Worm (Caenorhabditis elegans) whole organism, young adult: ENCODE data around the gene sand-1.

Source experiments
- F10E7.11 ChIP-seq: sonication (generic microtip); optimal IDR thresholded peaks from 2 replicates; lab custom pipeline; 2017; ENCODE audit warnings: mild to moderate bottlenecking, missing genetic modification characterization, moderate library complexity, missing compliant biosample characterization
- ama-1 ChIP-seq, 3 experiments: fragments of 150-350 bp in 1 of 3; sonication (generic microtip) in 2 of 3; optimal IDR thresholded peaks; 2 replicates each; lab custom pipeline; 2014 to 2018; ENCODE audit warnings: missing biosample characterization in 2 of 3, missing genetic modification characterization in 2 of 3, missing genetic modification reagents in 2 of 3
- ceh-40 ChIP-seq: fragments of 200-800 bp; sonication (Bioruptor generic); IDR thresholded peaks from 2 replicates; pipeline ENCODE4 v1.3.6; 2022; ENCODE audit warnings: missing genetic modification characterization, missing compliant biosample characterization
- ceh-58 ChIP-seq: fragments of 200-800 bp; sonication (Bioruptor generic); IDR thresholded peaks from 2 replicates; pipeline ENCODE4 v1.3.6; 2022; ENCODE audit warnings: missing genetic modification characterization, missing compliant biosample characterization
- egl-18 ChIP-seq: fragments of 200-800 bp; sonication (Bioruptor generic); IDR thresholded peaks from 2 replicates; pipeline ENCODE4 v1.3.6; 2022; ENCODE audit warnings: missing genetic modification reagents, missing genetic modification characterization, missing compliant biosample characterization
- zfh-2 ChIP-seq: fragments of 200-800 bp; sonication (Bioruptor generic); conservative IDR thresholded peaks from 2 replicates; pipeline ENCODE4 v1.3.6; 2022; ENCODE audit warnings: missing genetic modification reagents, missing genetic modification characterization, missing compliant biosample characterization

DNA sequence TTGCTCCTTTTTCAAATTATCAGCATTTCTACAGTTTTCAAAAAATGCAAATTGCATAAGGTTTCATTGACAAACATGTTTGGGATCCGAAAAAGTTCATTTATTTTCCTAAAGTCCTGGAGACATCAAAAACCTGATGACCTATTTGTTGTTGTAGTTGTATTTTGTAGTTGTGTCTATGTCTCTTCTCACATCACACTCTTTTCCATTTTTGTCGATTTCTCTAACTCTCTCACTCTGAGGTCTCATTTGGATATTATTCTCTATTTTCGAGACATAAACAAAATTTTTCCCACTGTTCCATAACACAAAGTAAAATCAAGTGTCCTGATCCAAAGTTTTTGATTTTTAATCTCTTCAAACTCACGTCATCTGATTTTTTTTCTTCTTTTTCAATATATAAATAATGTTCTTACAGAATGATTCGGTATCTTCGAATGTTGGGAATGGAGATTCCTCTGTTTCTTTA lies 47.8 kb upstream of the sand-1 start, which contains the start of gene slc-46A:
- no peak for TF ChIP-seq ceh-40 (GFP tag; lab: Robert Waterston, UW)
- no peak for TF ChIP-seq ama-1 (optimal IDR thresholded peaks at IDR 0.05; lab: Kevin White, UChicago)
- TF ChIP-seq ama-1 (GFP tag; optimal IDR thresholded peaks at IDR 0.05; lab: Kevin White, UChicago), result no peak
- no peak for TF ChIP-seq ceh-58
- TF ChIP-seq F10E7.11, result no peak
- TF ChIP-seq zfh-2 (GFP tag; lab: Robert Waterston, UW), result no peak
- no peak for TF ChIP-seq egl-18 (GFP tag; lab: Robert Waterston, UW)
